Worm (Caenorhabditis elegans): ENCODE measurements around the gene sqv-2.

The sqv-2 gene

DNA sequence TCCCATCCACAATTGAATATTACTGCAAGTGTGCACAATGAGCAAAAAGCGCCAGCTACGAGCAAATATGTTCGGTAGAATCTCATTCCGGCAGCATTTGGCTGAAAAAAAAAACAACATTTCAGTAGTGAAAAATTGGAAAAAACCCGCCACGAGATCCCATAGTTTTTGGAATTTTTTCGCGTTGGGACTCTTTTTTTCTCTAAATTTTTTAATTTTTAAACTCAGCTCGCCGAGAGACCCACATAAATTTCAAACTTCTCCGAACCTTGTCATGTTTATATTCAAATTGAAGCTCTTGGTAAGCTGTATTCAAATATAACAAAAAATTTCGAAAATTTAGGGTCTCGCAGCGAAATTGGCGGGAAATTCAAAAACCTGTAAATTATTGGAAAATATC lies at the start of gene sqv-2:
sqv-2 (minus strand) TSS at position 101 of the 400 bp plus-strand sequence.
- TF ChIP-seq dao-5 (tag; optimal IDR thresholded peaks at IDR 0.05) (no peak), W03F9.2 (tag; optimal IDR thresholded peaks at IDR 0.05) (no peak)

ce11 chrII:2943966-2944365 lies 49.8 kb upstream of the sqv-2 start, which contains the start of the genes irld-50 and irld-49:
TSS of gene irld-50 (minus strand) at chrII:2944066.
TSS of gene irld-49 (plus strand) at chrII:2944176.
- TF ChIP-seq W03F9.2 (tag; optimal IDR thresholded peaks at IDR 0.05) (no peak), him-1 (tag; optimal IDR thresholded peaks at IDR 0.05) (no peak), dao-5 (tag; optimal IDR thresholded peaks at IDR 0.05) (no peak)

DNA sequence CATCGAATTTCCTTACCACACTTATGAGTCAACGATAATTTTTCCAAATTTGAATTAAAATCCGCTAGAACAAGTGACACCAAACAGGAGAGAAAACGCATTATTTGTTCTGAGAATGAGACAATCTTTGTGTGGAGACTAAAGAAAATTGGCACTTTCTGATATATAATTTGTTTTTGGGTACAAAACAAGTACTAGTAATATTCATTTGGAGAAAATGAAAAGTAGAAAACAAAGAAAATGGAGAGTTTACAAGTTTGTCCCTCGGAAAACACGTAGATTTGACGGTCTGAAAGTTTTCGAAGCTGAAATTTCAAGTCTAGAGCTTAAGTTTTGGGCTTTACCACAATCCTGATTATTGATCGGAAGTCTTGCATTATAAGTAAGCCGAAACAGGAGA lies 46.6 kb upstream of the sqv-2 start, which contains the start of gene irld-66:
irld-66 (minus strand) TSS at position 101 of the 400 bp plus-strand sequence.
- TF ChIP-seq W03F9.2 (tag; optimal IDR thresholded peaks at IDR 0.05), result no peak
- no peak for TF ChIP-seq him-1 (tag; optimal IDR thresholded peaks at IDR 0.05)
- TF ChIP-seq dao-5 (tag; optimal IDR thresholded peaks at IDR 0.05), result no peak

ce11 chrII:2939681-2940080 lies 45.5 kb upstream of the sqv-2 start:
- TF ChIP-seq him-1 (tag; optimal IDR thresholded peaks at IDR 0.05) (no peak), dao-5 (tag; optimal IDR thresholded peaks at IDR 0.05) (no peak), W03F9.2 (tag; optimal IDR thresholded peaks at IDR 0.05) (no peak)

ce11 chrII:2937852-2938251 lies 43.7 kb upstream of the sqv-2 start, which contains the start of gene irld-65:
TSS of gene irld-65 (minus strand) at chrII:2937952.
- TF ChIP-seq W03F9.2 (tag; optimal IDR thresholded peaks at IDR 0.05) (no peak), dao-5 (tag; optimal IDR thresholded peaks at IDR 0.05) (no peak), him-1 (tag; optimal IDR thresholded peaks at IDR 0.05) (no peak)

DNA sequence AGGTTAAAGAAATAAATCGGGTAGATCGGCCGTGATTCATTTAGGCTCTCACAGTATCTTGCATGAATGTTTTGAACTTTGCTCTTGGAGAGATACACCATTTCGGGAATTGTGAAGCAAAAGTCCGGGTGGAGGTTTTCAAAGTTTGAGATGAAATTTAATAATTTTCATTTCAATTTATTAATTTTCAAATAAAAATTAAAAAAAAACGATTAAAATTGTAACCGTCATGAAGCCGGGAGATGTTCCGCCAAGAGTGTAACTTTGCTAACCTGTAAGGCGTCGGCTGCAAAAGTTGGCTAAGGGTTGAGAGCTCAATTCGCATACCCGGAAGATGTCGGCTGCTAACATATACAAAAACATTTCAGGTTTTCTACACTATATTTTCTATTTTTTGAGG lies 40.2 kb upstream of the sqv-2 start, which contains the start of gene irld-67:
irld-67 (minus strand) TSS at position 101 of the 400 bp plus-strand sequence.
- TF ChIP-seq dao-5 (tag; optimal IDR thresholded peaks at IDR 0.05) (no peak), him-1 (tag; optimal IDR thresholded peaks at IDR 0.05) (no peak), W03F9.2 (tag; optimal IDR thresholded peaks at IDR 0.05) (no peak)

ce11 chrII:2931564-2931963 lies 37.4 kb upstream of the sqv-2 start:
- TF ChIP-seq dao-5 (tag; optimal IDR thresholded peaks at IDR 0.05) (no peak), him-1 (tag; optimal IDR thresholded peaks at IDR 0.05) (no peak), W03F9.2 (tag; optimal IDR thresholded peaks at IDR 0.05) (no peak)

ce11 chrII:2930499-2930898 lies 36.3 kb upstream of the sqv-2 start, which contains the start of the genes irld-64 and irld-63:
TSS of gene irld-64 (minus strand) at chrII:2930599.
TSS of gene irld-63 (plus strand) at chrII:2930728.
- TF ChIP-seq him-1 (tag; optimal IDR thresholded peaks at IDR 0.05), result no peak
- no peak for TF ChIP-seq dao-5 (tag; optimal IDR thresholded peaks at IDR 0.05)
- no peak for TF ChIP-seq W03F9.2 (tag; optimal IDR thresholded peaks at IDR 0.05)

DNA sequence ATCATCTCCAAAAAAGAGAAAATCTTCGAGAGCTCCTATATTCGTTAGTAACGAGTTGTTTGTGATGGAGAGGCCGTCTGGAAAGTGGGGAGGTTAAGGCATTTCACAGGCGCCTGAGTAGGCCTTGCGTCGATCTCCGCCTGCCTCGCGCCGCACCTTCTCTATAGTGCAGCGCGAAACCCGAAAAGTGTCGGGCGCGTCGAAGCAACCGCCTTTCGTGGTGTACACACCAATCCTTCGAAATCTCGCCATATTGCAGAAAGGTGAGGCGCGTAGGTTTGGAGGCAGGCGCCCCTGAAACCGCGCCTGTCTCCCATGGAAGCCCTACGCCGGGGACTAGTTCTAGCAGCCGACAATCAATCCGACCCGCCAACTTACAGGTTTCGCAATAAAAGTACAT lies 35.7 kb upstream of the sqv-2 start:
- TF ChIP-seq him-1 (tag; optimal IDR thresholded peaks at IDR 0.05) (no peak), dao-5 (tag; optimal IDR thresholded peaks at IDR 0.05) (no peak), W03F9.2 (tag; optimal IDR thresholded peaks at IDR 0.05) (no peak)

- TF ChIP-seq him-1 (tag; optimal IDR thresholded peaks at IDR 0.05) (no peak), dao-5 (tag; optimal IDR thresholded peaks at IDR 0.05) (no peak), W03F9.2 (tag; optimal IDR thresholded peaks at IDR 0.05) (no peak)
Observed at ce11 chrII:2927533-2927932, 33.3 kb upstream of the sqv-2 start, which contains the start of the genes ZK355.3 and ZK355.8. TSS of gene ZK355.3 (minus strand) at chrII:2927633. TSS of gene ZK355.8 (plus strand) at chrII:2927804.

DNA sequence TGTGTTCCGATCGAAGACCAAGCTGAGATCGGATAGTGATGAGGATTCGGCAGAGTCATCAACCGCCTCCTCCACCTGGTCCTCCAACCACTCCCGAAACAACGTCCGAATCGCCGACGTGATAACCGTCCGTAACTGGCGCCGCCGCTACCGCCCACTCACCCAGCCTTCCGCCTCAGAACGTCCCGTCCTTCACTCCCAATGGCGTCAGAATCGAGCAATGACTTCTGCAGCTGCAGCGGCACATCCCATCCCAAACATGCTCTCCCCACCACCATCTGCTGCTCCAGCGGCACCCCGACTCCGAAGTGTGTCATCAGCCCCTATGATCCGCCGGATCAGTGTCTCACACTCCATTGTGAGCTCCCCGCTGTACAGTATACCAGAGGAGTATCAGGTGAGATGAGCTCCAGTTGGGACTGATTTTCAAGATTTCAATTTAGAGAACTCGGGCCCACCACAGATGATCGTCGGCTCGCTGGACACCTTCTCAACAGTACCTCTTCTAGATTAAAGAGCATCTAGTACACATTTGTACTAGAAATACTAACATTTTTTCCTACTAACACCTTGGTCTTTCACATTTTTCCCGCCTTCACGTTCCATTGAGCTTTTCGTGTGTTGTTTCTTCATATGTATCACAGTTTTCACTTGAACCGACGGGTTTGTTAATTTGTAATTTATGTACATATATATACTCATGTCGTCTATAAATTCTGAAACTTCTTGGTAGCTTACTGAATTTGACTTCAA lies 31.8 kb upstream of the sqv-2 start:
- TF ChIP-seq dao-5 (tag; optimal IDR thresholded peaks at IDR 0.05) (no peak), W03F9.2 (tag; optimal IDR thresholded peaks at IDR 0.05) (no peak), him-1 (tag; optimal IDR thresholded peaks at IDR 0.05) (no peak)

- no peak for TF ChIP-seq W03F9.2 (tag; optimal IDR thresholded peaks at IDR 0.05)
- no peak for TF ChIP-seq him-1 (tag; optimal IDR thresholded peaks at IDR 0.05)
- TF ChIP-seq dao-5 (tag; optimal IDR thresholded peaks at IDR 0.05), result no peak
Observed at ce11 chrII:2925032-2925431, 30.8 kb upstream of the sqv-2 start.

DNA sequence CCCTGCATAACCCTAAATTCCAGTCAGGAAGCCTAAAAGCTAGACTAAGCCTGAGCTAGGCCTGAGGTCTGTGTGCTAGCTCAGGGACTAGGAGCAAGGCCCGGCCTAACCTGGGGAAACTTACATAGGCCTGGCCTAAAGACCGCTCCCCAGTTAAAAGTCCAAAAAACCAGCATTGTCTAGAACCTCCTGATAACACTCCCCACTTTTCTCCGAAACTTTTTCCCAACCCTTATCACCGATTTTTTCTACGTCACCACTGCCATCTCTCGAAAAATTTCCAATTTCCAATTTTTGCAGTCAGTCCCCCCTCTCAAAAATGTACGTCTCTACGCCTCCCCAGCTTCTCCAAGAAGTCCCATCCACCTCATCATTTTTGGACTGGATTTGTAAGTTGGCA lies 29.4 kb upstream of the sqv-2 start, which contains the start of gene ZK355.2:
ZK355.2 (plus strand) TSS at position 301 of the 400 bp plus-strand sequence.
- TF ChIP-seq dao-5 (tag; optimal IDR thresholded peaks at IDR 0.05) (no peak), W03F9.2 (tag; optimal IDR thresholded peaks at IDR 0.05) (no peak), him-1 (tag; optimal IDR thresholded peaks at IDR 0.05) (no peak)

DNA sequence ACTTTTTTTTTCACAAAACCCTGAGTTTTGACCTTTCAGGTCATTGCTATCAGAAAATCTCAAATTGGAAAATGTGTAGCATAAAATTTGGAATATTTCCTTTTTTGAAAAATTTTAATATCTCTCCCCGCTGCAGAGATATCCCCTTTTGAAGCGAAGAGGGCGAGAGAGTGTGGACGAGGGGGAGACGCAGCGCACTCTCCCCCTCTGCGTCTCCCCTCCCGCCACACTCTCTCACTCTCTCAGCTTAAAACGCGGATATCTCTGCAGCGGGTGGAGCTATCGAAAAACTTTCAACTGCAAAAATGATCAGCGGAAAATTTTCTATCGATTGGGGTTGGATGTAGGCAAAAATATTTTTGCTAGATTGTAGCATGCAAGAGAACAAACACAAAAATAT lies 28.6 kb upstream of the sqv-2 start:
- TF ChIP-seq W03F9.2 (tag; optimal IDR thresholded peaks at IDR 0.05) (no peak), dao-5 (tag; optimal IDR thresholded peaks at IDR 0.05) (no peak), him-1 (tag; optimal IDR thresholded peaks at IDR 0.05) (no peak)

Data from whole organism, L4/young adult.